Worm (Caenorhabditis elegans) whole organism, young adult: Measurements from ENCODE around the gene srx-93.

Experiments
- B0261.1 ChIP-seq: sonication (generic microtip); optimal IDR thresholded peaks from 2 replicates; lab custom pipeline; 2016; ENCODE audit warnings: mild to moderate bottlenecking, missing genetic modification characterization, moderate library complexity, missing compliant biosample characterization
- B0336.3 ChIP-seq: fragments of 200-800 bp; sonication (Bioruptor generic); IDR thresholded peaks from 2 replicates; pipeline ENCODE4 v1.3.6; 2022; ENCODE audit warnings: missing genetic modification characterization, missing compliant biosample characterization
- C06A6.2 ChIP-seq: fragments of 200-800 bp; sonication (Bioruptor generic); conservative IDR thresholded peaks from 2 replicates; pipeline ENCODE4 v1.3.6; 2022; ENCODE audit warnings: missing genetic modification characterization, missing compliant biosample characterization
- F23B12.7 ChIP-seq: sonication (generic microtip); optimal IDR thresholded peaks from 2 replicates; lab custom pipeline; 2017; ENCODE audit warnings: missing genetic modification characterization, mild to moderate bottlenecking, missing compliant biosample characterization, antibody characterized with exemption, moderate library complexity; ENCODE audit not compliant: insufficient read depth
- F39B2.1 ChIP-seq: fragments of 200-800 bp; sonication (Bioruptor generic); IDR thresholded peaks from 2 replicates; pipeline ENCODE4 v1.3.6; 2022; ENCODE audit warnings: missing genetic modification reagents, missing genetic modification characterization, missing compliant biosample characterization
- F57C9.4 ChIP-seq: sonication (generic microtip); optimal IDR thresholded peaks from 2 replicates; lab custom pipeline; 2017; ENCODE audit warnings: mild to moderate bottlenecking, missing genetic modification characterization, missing compliant biosample characterization
- K12H6.12 ChIP-seq: fragments of 200-800 bp; sonication (Bioruptor generic); optimal IDR thresholded peaks from 2 replicates; lab custom pipeline; 2018; ENCODE audit warnings: mild to moderate bottlenecking, missing genetic modification characterization, missing compliant biosample characterization
- T26A5.8 ChIP-seq: sonication (generic microtip); optimal IDR thresholded peaks from 2 replicates; lab custom pipeline; 2016; ENCODE audit warnings: missing genetic modification characterization, missing compliant biosample characterization
- Y53F4B.3 ChIP-seq: fragments of 200-800 bp; sonication (Bioruptor generic); IDR thresholded peaks from 2 replicates; pipeline ENCODE4 v1.3.6; 2022; ENCODE audit warnings: missing genetic modification reagents, missing genetic modification characterization, missing compliant biosample characterization
- Y56A3A.18 ChIP-seq: fragments of 200-800 bp; sonication (Bioruptor generic); IDR thresholded peaks from 2 replicates; pipeline ENCODE4 v1.3.6; 2022; ENCODE audit warnings: missing genetic modification reagents, missing genetic modification characterization, missing compliant biosample characterization
- aptf-2 ChIP-seq: fragments of 200-800 bp; sonication (Bioruptor generic); conservative IDR thresholded peaks from 2 replicates; pipeline ENCODE4 v1.3.6; 2022; ENCODE audit warnings: missing genetic modification reagents, missing genetic modification characterization, missing compliant biosample characterization
- aptf-3 ChIP-seq: fragments of 200-800 bp; sonication (Bioruptor generic); IDR thresholded peaks from 2 replicates; pipeline ENCODE4 v1.3.6; 2022; ENCODE audit warnings: missing genetic modification characterization, missing compliant biosample characterization
- attf-3 ChIP-seq: fragments of 200-800 bp; sonication (Bioruptor generic); conservative IDR thresholded peaks from 2 replicates; pipeline ENCODE4 v1.3.6; 2022; ENCODE audit warnings: missing genetic modification reagents, missing genetic modification characterization, missing compliant biosample characterization
- attf-5 ChIP-seq: fragments of 200-800 bp; sonication (Bioruptor generic); optimal IDR thresholded peaks from 2 replicates; lab custom pipeline; 2018; ENCODE audit warnings: mild to moderate bottlenecking, missing genetic modification characterization, missing compliant biosample characterization
- bed-1 ChIP-seq: fragments of 200-800 bp; sonication (Bioruptor generic); IDR thresholded peaks from 2 replicates; pipeline ENCODE4 v1.3.6; 2022; ENCODE audit warnings: missing genetic modification reagents, missing genetic modification characterization, missing compliant biosample characterization
- ccch-3 ChIP-seq: fragments of 200-800 bp; sonication (Bioruptor generic); optimal IDR thresholded peaks from 2 replicates; lab custom pipeline; 2018; ENCODE audit warnings: mild to moderate bottlenecking, missing genetic modification characterization, missing compliant biosample characterization
- cebp-1 ChIP-seq, 2 experiments: fragments of 200-800 bp in 1 of 2; sonication (Bioruptor generic) in 1 of 2; sonication (generic microtip) in 1 of 2; IDR thresholded peaks in 1 of 2; optimal IDR thresholded peaks in 1 of 2; 2 replicates each; pipeline versions ENCODE4 v1.3.6 to Lab custom; 2017 to 2022; ENCODE audit warnings: missing compliant biosample characterization in 2 of 2, missing genetic modification characterization in 2 of 2, mild to moderate bottlenecking in 1 of 2, missing genetic modification reagents in 1 of 2, moderate library complexity in 1 of 2
- ceh-27 ChIP-seq: fragments of 200-800 bp; sonication (Bioruptor generic); optimal IDR thresholded peaks from 2 replicates; lab custom pipeline; 2018; ENCODE audit warnings: mild to moderate bottlenecking, missing genetic modification characterization, moderate library complexity, missing compliant biosample characterization
- ceh-79 ChIP-seq: sonication (generic microtip); optimal IDR thresholded peaks from 2 replicates; lab custom pipeline; 2017; ENCODE audit warnings: mild to moderate bottlenecking, missing genetic modification characterization, missing compliant biosample characterization
- egrh-3 ChIP-seq: fragments of 200-800 bp; sonication (Bioruptor generic); IDR thresholded peaks from 2 replicates; pipeline ENCODE4 v1.3.6; 2022; ENCODE audit warnings: missing genetic modification reagents, missing genetic modification characterization, missing compliant biosample characterization
- ets-4 ChIP-seq: fragments of 200-800 bp; sonication (Bioruptor generic); optimal IDR thresholded peaks from 2 replicates; lab custom pipeline; 2018; ENCODE audit warnings: mild to moderate bottlenecking, missing genetic modification characterization, missing compliant biosample characterization
- gei-17 ChIP-seq: fragments of 200-800 bp; sonication (Bioruptor generic); optimal IDR thresholded peaks from 2 replicates; lab custom pipeline; 2018; ENCODE audit warnings: mild to moderate bottlenecking, missing genetic modification characterization, missing compliant biosample characterization
- hlh-26 ChIP-seq: fragments of 200-800 bp; sonication (Bioruptor generic); conservative IDR thresholded peaks from 2 replicates; pipeline ENCODE4 v1.3.6; 2022; ENCODE audit warnings: missing genetic modification reagents, missing genetic modification characterization, missing compliant biosample characterization
- hmg-1.2 ChIP-seq: fragments of 200-800 bp; sonication (Bioruptor generic); IDR thresholded peaks from 2 replicates; pipeline ENCODE4 v1.3.6; 2022; ENCODE audit warnings: missing genetic modification reagents, missing genetic modification characterization, missing compliant biosample characterization
- hmg-20 ChIP-seq: fragments of 200-800 bp; sonication (Bioruptor generic); IDR thresholded peaks from 2 replicates; pipeline ENCODE4 v1.3.6; 2022; ENCODE audit warnings: missing genetic modification reagents, missing genetic modification characterization, missing compliant biosample characterization
- hrde-1 ChIP-seq: sonication (generic microtip); optimal IDR thresholded peaks from 2 replicates; lab custom pipeline; 2016; ENCODE audit warnings: missing genetic modification characterization, mild to moderate bottlenecking, missing compliant biosample characterization, moderate library complexity, missing genotype, missing genetic modification reagents, borderline replicate concordance
- lag-1 ChIP-seq: fragments of 200-800 bp; sonication (Bioruptor generic); IDR thresholded peaks from 2 replicates; pipeline ENCODE4 v1.3.6; 2022; ENCODE audit warnings: missing genetic modification reagents, missing genetic modification characterization, missing compliant biosample characterization
- lin-35 ChIP-seq, 3 experiments: fragments of 150-350 bp in 2 of 3; sonication (generic microtip) in 1 of 3; optimal IDR thresholded peaks; 2 replicates each; lab custom pipeline; 2014 to 2018; ENCODE audit warnings: missing biosample characterization in 3 of 3, missing genetic modification characterization in 3 of 3, missing genetic modification reagents in 3 of 3
- lin-40 ChIP-seq: sonication (generic microtip); optimal IDR thresholded peaks from 2 replicates; lab custom pipeline; 2016; ENCODE audit warnings: missing genetic modification characterization, mild to moderate bottlenecking, missing compliant biosample characterization, missing genotype, missing genetic modification reagents
- lin-54 ChIP-seq: fragments of 200-800 bp; sonication (Bioruptor generic); optimal IDR thresholded peaks from 2 replicates; lab custom pipeline; 2018; ENCODE audit warnings: mild to moderate bottlenecking, missing genetic modification characterization, missing compliant biosample characterization
- madf-10 ChIP-seq: sonication (generic microtip); optimal IDR thresholded peaks from 2 replicates; lab custom pipeline; 2016; ENCODE audit warnings: mild to moderate bottlenecking, missing genetic modification characterization, missing compliant biosample characterization
- madf-8 ChIP-seq: fragments of 200-800 bp; sonication (Bioruptor generic); conservative IDR thresholded peaks from 2 replicates; pipeline ENCODE4 v1.3.6; 2022; ENCODE audit warnings: missing genetic modification reagents, missing genetic modification characterization, missing compliant biosample characterization
- mcd-1 ChIP-seq: fragments of 200-800 bp; sonication (Bioruptor generic); IDR thresholded peaks from 2 replicates; pipeline ENCODE4 v1.3.6; 2022; ENCODE audit warnings: missing genetic modification reagents, missing genetic modification characterization, missing compliant biosample characterization
- mxl-1 ChIP-seq: sonication (generic microtip); optimal IDR thresholded peaks from 2 replicates; lab custom pipeline; 2016; ENCODE audit warnings: missing genetic modification characterization, missing compliant biosample characterization
- nhr-120 ChIP-seq: fragments of 200-800 bp; sonication (Bioruptor generic); IDR thresholded peaks from 2 replicates; pipeline ENCODE4 v1.3.6; 2022; ENCODE audit warnings: missing genetic modification characterization, missing compliant biosample characterization
- pbrm-1 ChIP-seq: fragments of 200-800 bp; sonication (Bioruptor generic); IDR thresholded peaks from 2 replicates; pipeline ENCODE4 v1.3.6; 2022; ENCODE audit warnings: missing genetic modification reagents, missing genetic modification characterization, missing compliant biosample characterization
- rcor-1 ChIP-seq: fragments of 200-800 bp; sonication (Bioruptor generic); IDR thresholded peaks from 2 replicates; pipeline ENCODE4 v1.3.6; 2022; ENCODE audit warnings: missing genetic modification reagents, missing genetic modification characterization, missing compliant biosample characterization
- rec-8 ChIP-seq, 2 experiments: sonication (generic microtip); optimal IDR thresholded peaks; 2 replicates each; lab custom pipeline; 2016; ENCODE audit warnings: mild to moderate bottlenecking in 2 of 2, missing genetic modification characterization in 2 of 2, missing genetic modification reagents in 2 of 2, missing genotype in 2 of 2, missing biosample characterization in 1 of 2, missing compliant biosample characterization in 1 of 2, moderate library complexity in 1 of 2
- rpc-1 ChIP-seq, 2 experiments: fragments of 150-350 bp in 1 of 2; sonication (generic microtip) in 1 of 2; optimal IDR thresholded peaks; 2 replicates each; lab custom pipeline; 2014 to 2018; ENCODE audit warnings: missing biosample characterization in 1 of 2, missing genetic modification characterization in 1 of 2, missing genetic modification reagents in 1 of 2, missing genotype in 1 of 2
- sea-2 ChIP-seq: fragments of 200-800 bp; sonication (Bioruptor generic); IDR thresholded peaks from 2 replicates; pipeline ENCODE4 v1.3.6; 2022; ENCODE audit warnings: missing genetic modification characterization, missing compliant biosample characterization
- snpc-1.3 ChIP-seq: sonication (generic microtip); optimal IDR thresholded peaks from 2 replicates; lab custom pipeline; 2017; ENCODE audit warnings: missing genetic modification characterization, mild to moderate bottlenecking, missing compliant biosample characterization, antibody characterized with exemption, moderate library complexity, missing genotype, missing genetic modification reagents; ENCODE audit not compliant: insufficient read depth
- snpc-3.4 ChIP-seq: sonication (generic microtip); optimal IDR thresholded peaks from 2 replicates; lab custom pipeline; 2017; ENCODE audit warnings: missing genetic modification characterization, mild to moderate bottlenecking, missing compliant biosample characterization, antibody characterized with exemption, moderate library complexity, missing genotype, missing genetic modification reagents
- tbx-9 ChIP-seq: sonication (generic microtip); optimal IDR thresholded peaks from 2 replicates; lab custom pipeline; 2016; ENCODE audit warnings: borderline replicate concordance, missing genetic modification characterization, inconsistent platforms, missing compliant biosample characterization
- xnd-1 ChIP-seq: sonication (generic microtip); optimal IDR thresholded peaks from 2 replicates; lab custom pipeline; 2016; ENCODE audit warnings: missing genotype, missing genetic modification reagents, missing genetic modification characterization, missing compliant biosample characterization
- ztf-18 ChIP-seq: sonication (generic microtip); optimal IDR thresholded peaks from 2 replicates; lab custom pipeline; 2016; ENCODE audit warnings: missing genotype, mild to moderate bottlenecking, missing genetic modification characterization, missing compliant biosample characterization
- ztf-28 ChIP-seq: fragments of 200-800 bp; sonication (Bioruptor generic); IDR thresholded peaks from 2 replicates; pipeline ENCODE4 v1.3.6; 2022; ENCODE audit warnings: missing genetic modification reagents, missing genetic modification characterization, missing compliant biosample characterization

The srx-93 gene

ce11 chrV:3588223-3588622 is 32.3 kb downstream of the srx-93 start (continued):
- no peak for TF ChIP-seq ceh-79 (tag; lab: Kevin White, UChicago)
- no peak for TF ChIP-seq tbx-9 (tag; lab: Kevin White, UChicago)
- TF ChIP-seq B0261.1: peak; percentile 65
- TF ChIP-seq lin-35 (GFP tag; optimal IDR thresholded peaks at IDR 0.05; lab: Kevin White, UChicago): no peak
- TF ChIP-seq hmg-1.2: peak; percentile 35; the same call in 1 of the 2 replicates
- TF ChIP-seq lin-40 (tag; lab: Kevin White, UChicago): no peak
- no peak for TF ChIP-seq ceh-27 (GFP tag; lab: Kevin White, UChicago)
- TF ChIP-seq sea-2 (GFP tag; lab: Robert Waterston, UW): no peak
- TF ChIP-seq hrde-1 (tag; lab: Kevin White, UChicago): no peak
- TF ChIP-seq ztf-28 (GFP tag; lab: Robert Waterston, UW): no peak
- TF ChIP-seq gei-17 (GFP tag; lab: Kevin White, UChicago): no peak
- no peak for TF ChIP-seq ets-4 (GFP tag; lab: Kevin White, UChicago)
- TF ChIP-seq ztf-18 (tag; lab: Kevin White, UChicago): no peak
- TF ChIP-seq lag-1: no peak
- TF ChIP-seq bed-1 (GFP tag; lab: Robert Waterston, UW): no peak
- no peak for TF ChIP-seq xnd-1 (tag; lab: Kevin White, UChicago)
- no peak for TF ChIP-seq pbrm-1 (GFP tag; lab: Robert Waterston, UW)
- TF ChIP-seq Y56A3A.18: 0 out of 2 replicates have a peak, but pooled peaks have one; percentile 20
- peak; percentile 10 for TF ChIP-seq snpc-1.3
- TF ChIP-seq T26A5.8 (tag; lab: Kevin White, UChicago): no peak
- peak; percentile 55 for TF ChIP-seq snpc-3.4
- no peak for TF ChIP-seq hmg-20 (GFP tag; lab: Robert Waterston, UW)
- no peak for TF ChIP-seq egrh-3 (GFP tag; lab: Robert Waterston, UW)
- TF ChIP-seq mxl-1 (tag; lab: Kevin White, UChicago): no peak
- no peak for TF ChIP-seq nhr-120 (GFP tag; lab: Robert Waterston, UW)
- no peak for TF ChIP-seq K12H6.12 (tag; lab: Kevin White, UChicago)
- TF ChIP-seq rec-8 (tag; optimal IDR thresholded peaks at IDR 0.05; lab: Kevin White, UChicago): no peak
- TF ChIP-seq hlh-26 (GFP tag; lab: Robert Waterston, UW): no peak
- TF ChIP-seq aptf-3 (GFP tag; lab: Robert Waterston, UW): no peak
- TF ChIP-seq madf-8 (GFP tag; lab: Robert Waterston, UW): 0 out of 2 replicates have a peak, but pooled peaks have one; percentile 5
- TF ChIP-seq F39B2.1 (GFP tag; lab: Robert Waterston, UW): no peak
- no peak for TF ChIP-seq F23B12.7 (tag; lab: Kevin White, UChicago)
- no peak for TF ChIP-seq C06A6.2 (GFP tag; lab: Robert Waterston, UW)
- TF ChIP-seq B0336.3: no peak
- TF ChIP-seq Y53F4B.3 (GFP tag; lab: Robert Waterston, UW): no peak
- TF ChIP-seq F57C9.4 (tag; lab: Kevin White, UChicago): no peak

DNA sequence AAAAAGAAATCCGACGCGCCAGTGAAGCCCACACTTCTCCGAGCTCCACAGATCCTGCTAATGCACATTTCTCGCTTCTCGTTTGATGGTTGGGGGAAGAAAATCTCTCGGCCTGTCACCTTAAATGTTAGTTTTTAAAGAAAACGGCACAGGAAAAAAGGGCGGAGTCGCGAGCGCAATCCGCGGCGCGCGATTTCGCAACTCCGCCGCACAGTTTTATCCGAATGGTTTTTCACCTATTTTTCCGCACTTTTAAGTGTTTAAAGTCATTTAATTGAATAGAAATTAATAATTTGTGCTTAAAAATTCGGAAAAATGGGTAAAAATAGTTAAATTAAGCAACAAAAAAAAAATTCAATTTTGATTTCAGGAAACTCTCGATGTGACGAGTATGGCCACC is 32.9 kb downstream of the srx-93 start:
- peak; percentile 88 for TF ChIP-seq cebp-1 (GFP tag; IDR thresholded peaks at IDR 0.05; lab: Robert Waterston, UW)
- TF ChIP-seq cebp-1 (tag; optimal IDR thresholded peaks at IDR 0.05; lab: Kevin White, UChicago): peak; percentile 98
- no peak for TF ChIP-seq rpc-1 (optimal IDR thresholded peaks at IDR 0.05; lab: Kevin White, UChicago)
- no peak for TF ChIP-seq rpc-1 (tag; optimal IDR thresholded peaks at IDR 0.05; lab: Kevin White, UChicago)
- TF ChIP-seq ccch-3: no peak
- TF ChIP-seq snpc-1.3: peak; percentile 39
- no peak for TF ChIP-seq pbrm-1 (GFP tag; lab: Robert Waterston, UW)
- no peak for TF ChIP-seq aptf-2 (GFP tag; lab: Robert Waterston, UW)
- 0 out of 2 replicates have a peak, but pooled peaks have one; percentile 29 for TF ChIP-seq attf-3 (GFP tag; lab: Robert Waterston, UW)
- 0 out of 2 replicates have a peak, but pooled peaks have one; percentile 17 for TF ChIP-seq rcor-1 (GFP tag; lab: Robert Waterston, UW)
- 0 out of 2 replicates have a peak, but pooled peaks have one; percentile 11 for TF ChIP-seq hmg-1.2
- TF ChIP-seq attf-5: peak; percentile 17
- TF ChIP-seq egrh-3 (GFP tag; lab: Robert Waterston, UW): peak; percentile 9; the same call in 1 of the 2 replicates
- peak; percentile 53 for TF ChIP-seq mcd-1 (GFP tag; lab: Robert Waterston, UW)
- no peak for TF ChIP-seq rec-8 (tag; optimal IDR thresholded peaks at IDR 0.05; lab: Kevin White, UChicago)
- TF ChIP-seq B0261.1: no peak
- TF ChIP-seq madf-10 (tag; lab: Kevin White, UChicago): peak; percentile 10
- TF ChIP-seq lin-54 (GFP tag; lab: Kevin White, UChicago): peak; percentile 12
